Fruit fly (Drosophila melanogaster) whole organism, wandering third instar larva: ENCODE measurements around the gene Faf2.

Source experiments
- CG32264 ChIP-seq: fragments of 200-800 bp; sonication (Bioruptor generic); optimal IDR thresholded peaks from 2 replicates; lab custom pipeline; 2016; ENCODE audit warnings: missing biosample characterization, missing genetic modification characterization
- Dfd ChIP-seq: fragments of >200 bp; optimal IDR thresholded peaks from 2 replicates; lab custom pipeline; 2017; ENCODE audit warnings: missing biosample characterization, missing genetic modification characterization
- Hnf4 ChIP-seq: fragments of 200-800 bp; sonication (Bioruptor generic); optimal IDR thresholded peaks from 2 replicates; lab custom pipeline; 2016; ENCODE audit warnings: missing biosample characterization, mild to moderate bottlenecking, missing genetic modification characterization
- Hr83 ChIP-seq: fragments of 200-300 bp; sonication (Bioruptor generic); optimal IDR thresholded peaks from 2 replicates; lab custom pipeline; 2016; ENCODE audit warnings: missing biosample characterization, mild to moderate bottlenecking, missing genetic modification characterization, moderate library complexity; ENCODE audit not compliant: poor library complexity, severe bottlenecking
- OdsH ChIP-seq: fragments of 200-800 bp; sonication (Bioruptor generic); optimal IDR thresholded peaks from 2 replicates; lab custom pipeline; 2016; ENCODE audit warnings: missing biosample characterization, mild to moderate bottlenecking, missing genetic modification characterization
- Rel ChIP-seq, 2 experiments: fragments of 200-800 bp; sonication (Bioruptor generic) in 1 of 2; optimal IDR thresholded peaks; 2 replicates in 1 of 2; 3 replicates in 1 of 2; lab custom pipeline; 2016 to 2019; ENCODE audit warnings: mild to moderate bottlenecking in 2 of 2, missing biosample characterization in 2 of 2, missing genetic modification characterization in 2 of 2, moderate library complexity in 1 of 2
- dmrt93B ChIP-seq: fragments of 200-800 bp; sonication (Bioruptor generic); optimal IDR thresholded peaks from 2 replicates; lab custom pipeline; 2018; ENCODE audit warnings: missing biosample characterization, mild to moderate bottlenecking, missing genetic modification characterization
- dsf ChIP-seq: sonication (Bioruptor generic); optimal IDR thresholded peaks from 2 replicates; lab custom pipeline; 2016; ENCODE audit warnings: missing biosample characterization, missing genetic modification characterization, borderline replicate concordance
- foxo ChIP-seq, 2 experiments: fragments of 200-800 bp; sonication (Bioruptor generic); optimal IDR thresholded peaks; 2 replicates in 1 of 2; 3 replicates in 1 of 2; lab custom pipeline; 2016 to 2017; ENCODE audit warnings: missing biosample characterization in 2 of 2, missing genetic modification characterization in 2 of 2
- h ChIP-seq: fragments of 200-800 bp; sonication (Bioruptor generic); optimal IDR thresholded peaks from 3 replicates; lab custom pipeline; 2016; ENCODE audit warnings: missing biosample characterization, mild to moderate bottlenecking, missing genetic modification characterization
- lola ChIP-seq: fragments of >200 bp; optimal IDR thresholded peaks from 2 replicates; lab custom pipeline; 2017; ENCODE audit warnings: missing biosample characterization, missing genetic modification characterization
- pan ChIP-seq: fragments of >200 bp; optimal IDR thresholded peaks from 2 replicates; lab custom pipeline; 2017
- psq ChIP-seq: fragments of 200-800 bp; sonication (Bioruptor generic); optimal IDR thresholded peaks from 3 replicates; lab custom pipeline; 2017; ENCODE audit warnings: missing biosample characterization, mild to moderate bottlenecking, missing genetic modification characterization, moderate library complexity
- usp ChIP-seq: fragments of >200 bp; optimal IDR thresholded peaks from 2 replicates; lab custom pipeline; 2017; ENCODE audit warnings: missing biosample characterization, missing genetic modification characterization

dm6 chr2L:18743896-18744295 is 35.4 kb upstream of the Faf2 start:
- TF ChIP-seq Dfd (GFP tag; lab: Kevin White, UChicago) (no peak), Hr83 (GFP tag; lab: Kevin White, UChicago) (no peak), foxo (GFP tag; optimal IDR thresholded peaks at IDR 0.05; lab: Kevin White, UChicago) (no peak), usp (GFP tag; lab: Kevin White, UChicago) (no peak), psq (GFP tag; lab: Kevin White, UChicago) (no peak), OdsH (GFP tag; lab: Kevin White, UChicago) (no peak), lola (GFP tag; lab: Kevin White, UChicago) (no peak), Hnf4 (GFP tag; lab: Kevin White, UChicago) (no peak), dsf (GFP tag; lab: Kevin White, UChicago) (no peak), dmrt93B (GFP tag; lab: Kevin White, UChicago) (no peak), CG32264 (GFP tag; lab: Kevin White, UChicago) (no peak), Rel (GFP tag; optimal IDR thresholded peaks at IDR 0.05; lab: Kevin White, UChicago) (no peak), Rel (tag; optimal IDR thresholded peaks at IDR 0.05; lab: Kevin White, UChicago) (no peak), h (GFP tag; lab: Kevin White, UChicago) (no peak), pan (lab: Kevin White, UChicago) (no peak)
